Worm (Caenorhabditis elegans): ENCODE data around the gene D1086.12.
A peak's percentile ranks its signal among the peaks of the same experiment; 100 is the strongest.

The D1086.12 gene

DNA sequence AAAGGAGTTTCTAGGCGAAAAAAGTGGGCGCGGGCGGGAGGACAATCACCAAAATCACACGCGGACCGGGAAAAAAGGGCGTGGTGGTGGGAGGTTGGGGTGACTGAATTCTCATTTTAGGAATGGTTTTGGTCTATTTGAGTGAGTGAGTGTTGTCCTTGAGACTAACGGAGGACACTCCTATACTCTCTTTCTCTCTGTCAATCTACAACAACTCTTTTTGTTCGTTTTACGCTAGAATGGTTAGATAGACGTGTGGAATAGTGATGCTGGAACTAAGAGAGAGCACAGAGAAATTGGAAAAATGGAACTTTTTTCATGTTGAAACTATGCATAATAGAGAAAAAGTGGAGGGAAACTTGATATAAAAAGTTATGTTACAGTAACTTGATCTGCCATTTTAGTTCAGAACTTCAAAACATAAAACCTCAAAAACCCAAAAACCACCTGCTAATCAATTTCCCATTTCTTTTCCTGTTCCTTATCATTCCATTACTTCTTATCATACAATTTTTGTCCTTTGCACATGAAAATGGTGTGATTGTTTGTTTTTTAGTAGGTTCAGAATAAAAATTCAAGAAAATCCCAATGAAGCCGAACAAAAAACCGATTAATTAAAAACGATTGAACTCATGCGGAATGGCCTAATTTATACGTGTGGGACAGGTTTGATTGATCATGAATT lies 33.9 kb downstream of the D1086.12 start:
- TF ChIP-seq lin-39 (tag; optimal IDR thresholded peaks at IDR 0.05) (no peak), fkh-2 (tag; optimal IDR thresholded peaks at IDR 0.05) (no peak), pqm-1 (tag; optimal IDR thresholded peaks at IDR 0.05) (peak; percentile 85), pha-4 (tag; optimal IDR thresholded peaks at IDR 0.05) (peak; percentile 10), ztf-4 (tag; optimal IDR thresholded peaks at IDR 0.05) (no peak), elt-2 (tag; optimal IDR thresholded peaks at IDR 0.05) (peak; percentile 78)

DNA sequence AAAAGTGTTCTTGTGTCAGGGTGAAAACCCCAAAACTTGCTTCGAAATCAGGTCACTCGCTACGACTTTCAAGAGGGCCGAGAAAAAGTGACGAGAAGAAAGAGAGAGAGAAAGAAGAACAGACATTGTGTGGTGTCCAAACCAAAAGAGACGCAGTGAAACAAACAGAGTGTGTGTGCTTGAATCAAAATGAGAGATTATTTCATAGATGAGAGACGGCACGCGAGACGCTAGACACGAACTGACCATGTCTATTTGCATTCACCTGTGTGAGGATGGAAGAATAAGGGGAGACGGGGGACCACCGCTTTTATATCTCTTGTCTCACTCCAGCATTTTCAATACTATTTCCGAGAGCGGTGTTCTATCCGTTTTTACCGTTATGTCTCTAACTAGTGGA lies 35.2 kb downstream of the D1086.12 start:
- TF ChIP-seq ceh-28 (tag; optimal IDR thresholded peaks at IDR 0.05) (peak; percentile 17), aly-2 (tag; optimal IDR thresholded peaks at IDR 0.05) (no peak), jun-1 (tag; optimal IDR thresholded peaks at IDR 0.05) (peak; percentile 52), mdl-1 (tag; optimal IDR thresholded peaks at IDR 0.05) (peak; percentile 62), ceh-82 (tag; optimal IDR thresholded peaks at IDR 0.05) (no peak), zag-1 (tag; optimal IDR thresholded peaks at IDR 0.05) (no peak), nfya-1 (tag; optimal IDR thresholded peaks at IDR 0.05; ENCODE audit: insufficient read depth) (peak; percentile 79), unc-39 (tag; optimal IDR thresholded peaks at IDR 0.05) (no peak), snpc-4 (tag; optimal IDR thresholded peaks at IDR 0.05) (peak; percentile 49), fos-1 (tag; optimal IDR thresholded peaks at IDR 0.05) (no peak), egl-5 (tag; optimal IDR thresholded peaks at IDR 0.05) (no peak), sea-2 (GFP tag; optimal IDR thresholded peaks at IDR 0.05) (no peak), lin-39 (tag; optimal IDR thresholded peaks at IDR 0.05) (peak; percentile 47), elt-2 (tag; optimal IDR thresholded peaks at IDR 0.05) (peak; percentile 55), eor-1 (tag; optimal IDR thresholded peaks at IDR 0.05) (no peak), nhr-237 (tag; optimal IDR thresholded peaks at IDR 0.05) (no peak), skn-1 (tag; optimal IDR thresholded peaks at IDR 0.05) (no peak), elt-1 (tag; optimal IDR thresholded peaks at IDR 0.05) (no peak), ceh-9 (tag; optimal IDR thresholded peaks at IDR 0.05) (no peak), nhr-11 (tag; optimal IDR thresholded peaks at IDR 0.05) (no peak), nhr-28 (tag; optimal IDR thresholded peaks at IDR 0.05) (no peak), pha-4 (tag; optimal IDR thresholded peaks at IDR 0.05) (peak; percentile 93), fkh-10 (GFP tag; optimal IDR thresholded peaks at IDR 0.05) (no peak), R02D3.7 (tag; optimal IDR thresholded peaks at IDR 0.05) (no peak), lin-15B (tag; optimal IDR thresholded peaks at IDR 0.05) (peak; percentile 33), ZK546.5 (tag; optimal IDR thresholded peaks at IDR 0.05) (no peak), daf-12 (tag; optimal IDR thresholded peaks at IDR 0.05) (no peak), nhr-12 (tag; optimal IDR thresholded peaks at IDR 0.05) (no peak), mml-1 (tag; optimal IDR thresholded peaks at IDR 0.05) (no peak), nhr-43 (tag; optimal IDR thresholded peaks at IDR 0.05; ENCODE audit: poor library complexity, severe bottlenecking) (peak; percentile 33), ztf-4 (tag; optimal IDR thresholded peaks at IDR 0.05) (no peak), tbx-2 (tag; optimal IDR thresholded peaks at IDR 0.05) (peak; percentile 1), egl-27 (tag; optimal IDR thresholded peaks at IDR 0.05) (peak; percentile 10), ama-1 (optimal IDR thresholded peaks at IDR 0.05) (no peak), fkh-2 (tag; optimal IDR thresholded peaks at IDR 0.05) (no peak), ceh-16 (tag; optimal IDR thresholded peaks at IDR 0.05) (no peak), unc-62 (GFP tag; optimal IDR thresholded peaks at IDR 0.05) (no peak), nhr-23 (tag; optimal IDR thresholded peaks at IDR 0.05) (peak; percentile 90), lsy-12 (tag; optimal IDR thresholded peaks at IDR 0.05) (peak; percentile 61), elt-3 (tag; optimal IDR thresholded peaks at IDR 0.05) (peak in 1 of 3 experiments; percentile 18), ztf-11 (tag; optimal IDR thresholded peaks at IDR 0.05) (no peak), nhr-25 (tag; optimal IDR thresholded peaks at IDR 0.05) (peak; percentile 77), pqm-1 (tag; optimal IDR thresholded peaks at IDR 0.05) (no peak), nhr-67 (tag; optimal IDR thresholded peaks at IDR 0.05) (no peak), hmg-11 (tag; optimal IDR thresholded peaks at IDR 0.05) (peak; percentile 65), nhr-77 (tag; optimal IDR thresholded peaks at IDR 0.05) (no peak), nhr-76 (tag; optimal IDR thresholded peaks at IDR 0.05) (no peak)

Measured in whole organism, L3 larva.